Worm (Caenorhabditis elegans) whole organism, young adult: ENCODE data around the gene C06A8.6.

Experiments used
- F55B11.4 ChIP-seq: sonication (generic microtip); optimal IDR thresholded peaks from 2 replicates; lab custom pipeline; 2016; ENCODE audit warnings: missing compliant biosample characterization, missing genetic modification characterization, borderline replicate concordance; ENCODE audit not compliant: insufficient read depth
- Y53G8AR.9 ChIP-seq: fragments of 200-800 bp; sonication (Bioruptor generic); conservative IDR thresholded peaks from 2 replicates; pipeline ENCODE4 v1.3.6; 2022; ENCODE audit warnings: missing genetic modification reagents, missing genetic modification characterization, missing compliant biosample characterization
- egl-44 ChIP-seq: fragments of 200-800 bp; sonication (Bioruptor generic); IDR thresholded peaks from 2 replicates; pipeline ENCODE4 v1.3.6; 2022; ENCODE audit warnings: missing genetic modification reagents, missing genetic modification characterization, missing compliant biosample characterization
- somi-1 ChIP-seq: fragments of 200-800 bp; sonication (Bioruptor generic); optimal IDR thresholded peaks from 2 replicates; lab custom pipeline; 2018; ENCODE audit warnings: mild to moderate bottlenecking, missing genetic modification characterization, missing compliant biosample characterization
- unc-62 ChIP-seq: fragments of 150-350 bp; optimal IDR thresholded peaks from 2 replicates; lab custom pipeline; 2014; ENCODE audit warnings: missing biosample characterization, missing genetic modification reagents, missing genetic modification characterization

ce11 chrII:7822454-7822853 lies 50.2 kb downstream of the C06A8.6 start, which contains the start of gene irld-47:
- TF ChIP-seq F55B11.4 (tag; lab: Kevin White, UChicago): no peak
- no peak for TF ChIP-seq somi-1 (GFP tag; lab: Kevin White, UChicago)
- TF ChIP-seq egl-44: no peak
- TF ChIP-seq unc-62 (GFP tag; lab: Kevin White, UChicago): no peak
- TF ChIP-seq Y53G8AR.9 (GFP tag; lab: Robert Waterston, UW): no peak
